Worm (Caenorhabditis elegans): Measurements from ENCODE around the gene ing-3.

ing-3 gene

DNA sequence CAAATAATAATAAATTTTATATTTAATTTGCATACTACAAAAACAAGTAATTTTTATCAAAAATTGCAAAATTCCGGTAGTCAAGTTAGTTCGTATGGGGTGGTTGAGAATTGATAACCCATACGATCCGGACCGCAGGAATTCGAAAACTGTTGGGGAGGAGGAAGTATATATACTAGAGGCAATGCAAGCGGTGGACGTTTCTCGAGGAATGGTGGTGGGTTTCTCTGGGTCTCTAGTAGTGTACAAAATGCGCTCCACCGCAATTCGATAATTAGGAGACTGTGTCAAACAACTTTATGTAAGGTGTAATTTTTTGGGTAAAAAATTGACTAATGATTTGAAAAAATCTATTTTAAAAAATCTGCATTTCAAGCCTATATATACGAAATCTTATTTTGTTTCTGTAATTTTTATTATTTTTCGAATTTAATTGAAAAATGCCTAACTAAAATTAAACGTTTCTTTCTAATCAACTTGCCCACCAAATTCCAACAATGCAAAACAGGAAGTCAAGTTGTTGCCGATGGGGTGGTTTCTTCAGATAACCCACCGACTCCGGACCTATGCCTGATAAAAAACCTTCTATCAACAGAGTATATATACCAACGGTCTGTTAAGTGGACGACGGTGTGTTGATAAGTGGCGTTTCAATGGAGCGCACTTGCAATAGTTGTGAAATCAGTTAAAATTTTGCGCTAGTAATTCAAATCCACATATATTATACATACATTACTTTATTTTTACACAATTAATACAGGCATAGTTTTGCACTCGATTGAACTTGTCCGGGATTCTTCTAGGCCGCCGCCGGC, 41.2 kb upstream of the ing-3 start (continued):
- TF ChIP-seq ztf-18 (tag; optimal IDR thresholded peaks at IDR 0.05), result peak; percentile 39
- TF ChIP-seq pha-4 (tag; optimal IDR thresholded peaks at IDR 0.05), result peak; percentile 87
- TF ChIP-seq D2030.7 (GFP tag; IDR thresholded peaks at IDR 0.05), result peak; percentile 41
- peak; percentile 33 for TF ChIP-seq B0035.1 (tag; optimal IDR thresholded peaks at IDR 0.05)
- TF ChIP-seq snpc-1.3 (tag; optimal IDR thresholded peaks at IDR 0.05; ENCODE audit: insufficient read depth), result peak; percentile 41
- TF ChIP-seq F22D6.2 (tag; optimal IDR thresholded peaks at IDR 0.05), result peak; percentile 66
- TF ChIP-seq mes-4 (tag; optimal IDR thresholded peaks at IDR 0.05), result no peak
- no peak for TF ChIP-seq aptf-2 (GFP tag; conservative IDR thresholded peaks at IDR 0.05)
- peak; percentile 84 for TF ChIP-seq F23B12.7 (tag; optimal IDR thresholded peaks at IDR 0.05; ENCODE audit: insufficient read depth)
- no peak for TF ChIP-seq mxl-1 (tag; optimal IDR thresholded peaks at IDR 0.05)
- TF ChIP-seq hmg-20 (GFP tag; IDR thresholded peaks at IDR 0.05), result peak; percentile 76; the same call in 1 of the 2 replicates
- TF ChIP-seq madf-10 (tag; optimal IDR thresholded peaks at IDR 0.05), result peak; percentile 65
- TF ChIP-seq unc-62 (GFP tag; optimal IDR thresholded peaks at IDR 0.05), result no peak
- no peak for TF ChIP-seq efl-1 (GFP tag; optimal IDR thresholded peaks at IDR 0.05)
- peak; percentile 80 for TF ChIP-seq hmg-1.2 (GFP tag; IDR thresholded peaks at IDR 0.05)
- TF ChIP-seq cebp-2 (GFP tag; IDR thresholded peaks at IDR 0.05), result 0 out of 2 replicates have a peak, but pooled peaks have one; percentile 69
- 0 out of 2 replicates have a peak, but pooled peaks have one; percentile 38 for TF ChIP-seq ztf-6 (GFP tag; IDR thresholded peaks at IDR 0.05)
- TF ChIP-seq dpl-1 (GFP tag; optimal IDR thresholded peaks at IDR 0.05), result peak; percentile 6
- no peak for TF ChIP-seq sdz-38 (tag; optimal IDR thresholded peaks at IDR 0.05)
- TF ChIP-seq nhr-179 (tag; optimal IDR thresholded peaks at IDR 0.05), result no peak
- peak; percentile 52 for TF ChIP-seq ztf-22 (GFP tag; optimal IDR thresholded peaks at IDR 0.05)
- no peak for TF ChIP-seq nfya-1 (tag; optimal IDR thresholded peaks at IDR 0.05; ENCODE audit: borderline replicate concordance, insufficient read depth)
- peak; percentile 96 for TF ChIP-seq lin-40 (tag; optimal IDR thresholded peaks at IDR 0.05)
- TF ChIP-seq B0336.3 (GFP tag; IDR thresholded peaks at IDR 0.05), result peak; percentile 53; the same call in 1 of the 2 replicates
- TF ChIP-seq rcor-1 (GFP tag; IDR thresholded peaks at IDR 0.05), result peak; percentile 82
- 0 out of 2 replicates have a peak, but pooled peaks have one; percentile 34 for TF ChIP-seq ceh-91 (GFP tag; IDR thresholded peaks at IDR 0.05)
- TF ChIP-seq F55B11.4 (tag; optimal IDR thresholded peaks at IDR 0.05; ENCODE audit: borderline replicate concordance, insufficient read depth), result no peak
- no peak for TF ChIP-seq attf-3 (GFP tag; conservative IDR thresholded peaks at IDR 0.05)
- TF ChIP-seq Y56A3A.18 (GFP tag; IDR thresholded peaks at IDR 0.05), result peak; percentile 92
- no peak for TF ChIP-seq hlh-12 (tag; optimal IDR thresholded peaks at IDR 0.05)
- TF ChIP-seq hsf-1 (GFP tag; IDR thresholded peaks at IDR 0.05), result 0 out of 2 replicates have a peak, but pooled peaks have one; percentile 32
- peak; percentile 97 for TF ChIP-seq snpc-4 (GFP tag; optimal IDR thresholded peaks at IDR 0.05)
- TF ChIP-seq snpc-4 (tag; optimal IDR thresholded peaks at IDR 0.05), result peak; percentile 98 to 100 (median 100)
- no peak for TF ChIP-seq hrde-1 (tag; optimal IDR thresholded peaks at IDR 0.05; ENCODE audit: borderline replicate concordance)
- TF ChIP-seq F37B4.10 (GFP tag; IDR thresholded peaks at IDR 0.05), result no peak
- TF ChIP-seq let-607 (tag; optimal IDR thresholded peaks at IDR 0.05), result peak in 1 of 2 experiments; percentile 66
- TF ChIP-seq chd-7 (tag; optimal IDR thresholded peaks at IDR 0.05), result peak; percentile 80
- no peak for TF ChIP-seq ceh-40 (GFP tag; IDR thresholded peaks at IDR 0.05)
- peak; percentile 14 for TF ChIP-seq ztf-3 (GFP tag; optimal IDR thresholded peaks at IDR 0.05)
- TF ChIP-seq hlh-26 (GFP tag; conservative IDR thresholded peaks at IDR 0.05), result no peak
- peak; percentile 8 for TF ChIP-seq ama-1 (optimal IDR thresholded peaks at IDR 0.05)
- TF ChIP-seq ama-1 (GFP tag; optimal IDR thresholded peaks at IDR 0.05), result peak in 1 of 2 experiments; percentile 85
- TF ChIP-seq gei-17 (GFP tag; optimal IDR thresholded peaks at IDR 0.05), result peak; percentile 81
- TF ChIP-seq F33H1.4 (GFP tag; IDR thresholded peaks at IDR 0.05), result peak; percentile 24; the same call in 1 of the 2 replicates
- no peak for TF ChIP-seq ccch-3 (GFP tag; optimal IDR thresholded peaks at IDR 0.05)
- TF ChIP-seq nhr-90 (tag; optimal IDR thresholded peaks at IDR 0.05), result peak; percentile 47
- TF ChIP-seq bed-1 (GFP tag; IDR thresholded peaks at IDR 0.05), result no peak

All from whole organism, young adult.